Fruit fly (Drosophila melanogaster): ENCODE data around the gene CG13004.

CG13004 gene

DNA sequence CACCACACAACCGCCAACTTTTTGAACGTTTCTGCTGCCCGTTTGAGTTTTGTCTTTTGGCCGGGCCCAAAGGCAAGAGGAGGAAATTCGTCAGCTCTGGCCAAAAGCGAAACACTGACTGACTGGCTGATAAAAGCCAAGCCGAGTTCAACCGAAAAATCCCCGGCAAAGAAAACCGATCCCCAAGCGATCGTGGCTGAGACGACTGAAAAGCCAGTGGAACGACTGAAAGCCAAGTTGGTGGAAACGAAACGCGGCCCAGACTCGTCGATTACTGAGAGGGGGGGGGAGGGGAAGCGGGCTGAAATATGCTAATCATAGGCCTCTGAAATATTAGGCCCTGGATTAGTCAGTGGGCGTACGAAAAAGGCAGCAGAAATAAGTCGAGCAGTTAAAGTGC lies 41.1 kb upstream of the CG13004 start, which contains the start of gene CG13003:
Gene CG13003 (minus strand): TSS at position 120 of the 400 bp plus-strand sequence.
- TF ChIP-seq Sp1 (GFP tag; optimal IDR thresholded peaks at IDR 0.05): no peak
- no peak for TF ChIP-seq Rel (GFP tag; optimal IDR thresholded peaks at IDR 0.05)
- TF ChIP-seq Rel (tag; optimal IDR thresholded peaks at IDR 0.05): peak; percentile 87

DNA sequence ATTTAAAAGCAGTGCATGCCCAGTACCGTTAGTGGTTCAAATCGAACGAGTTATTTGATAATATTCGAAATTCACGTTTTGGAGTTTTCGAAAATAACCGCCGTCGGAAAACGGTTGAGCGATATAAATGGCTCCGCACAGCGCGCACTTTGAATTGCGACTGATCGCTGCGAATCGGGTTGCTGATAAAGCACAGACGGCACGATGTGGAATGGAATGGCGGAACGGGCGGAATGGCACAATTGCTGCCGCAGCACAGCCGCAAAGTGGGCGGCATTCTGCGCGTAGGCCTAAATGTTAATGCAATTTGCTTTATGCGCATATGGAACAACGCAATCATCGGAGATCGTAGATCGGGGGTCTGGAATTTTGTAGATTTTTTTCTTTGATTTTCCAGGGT lies 39.4 kb upstream of the CG13004 start:
- TF ChIP-seq OdsH (GFP tag; optimal IDR thresholded peaks at IDR 0.05): no peak
- TF ChIP-seq Abd-B (GFP tag; optimal IDR thresholded peaks at IDR 0.05): no peak
- TF ChIP-seq brk (GFP tag; optimal IDR thresholded peaks at IDR 0.05): no peak
- no peak for TF ChIP-seq Dif (GFP tag; optimal IDR thresholded peaks at IDR 0.05; ENCODE audit: partially characterized antibody)
- no peak for TF ChIP-seq h (GFP tag; optimal IDR thresholded peaks at IDR 0.05)
- no peak for TF ChIP-seq dmrt93B (GFP tag; optimal IDR thresholded peaks at IDR 0.05)
- no peak for TF ChIP-seq CrebA (GFP tag; optimal IDR thresholded peaks at IDR 0.05; ENCODE audit: borderline replicate concordance)
- TF ChIP-seq Hr83 (GFP tag; optimal IDR thresholded peaks at IDR 0.05; ENCODE audit: poor library complexity, severe bottlenecking): no peak
- TF ChIP-seq pan (optimal IDR thresholded peaks at IDR 0.05): no peak
- TF ChIP-seq Dfd (GFP tag; optimal IDR thresholded peaks at IDR 0.05): no peak
- no peak for TF ChIP-seq Vsx2 (GFP tag; optimal IDR thresholded peaks at IDR 0.05; ENCODE audit: partially characterized antibody)
- TF ChIP-seq lola (GFP tag; optimal IDR thresholded peaks at IDR 0.05): no peak
- no peak for TF ChIP-seq sv (GFP tag; optimal IDR thresholded peaks at IDR 0.05)

DNA sequence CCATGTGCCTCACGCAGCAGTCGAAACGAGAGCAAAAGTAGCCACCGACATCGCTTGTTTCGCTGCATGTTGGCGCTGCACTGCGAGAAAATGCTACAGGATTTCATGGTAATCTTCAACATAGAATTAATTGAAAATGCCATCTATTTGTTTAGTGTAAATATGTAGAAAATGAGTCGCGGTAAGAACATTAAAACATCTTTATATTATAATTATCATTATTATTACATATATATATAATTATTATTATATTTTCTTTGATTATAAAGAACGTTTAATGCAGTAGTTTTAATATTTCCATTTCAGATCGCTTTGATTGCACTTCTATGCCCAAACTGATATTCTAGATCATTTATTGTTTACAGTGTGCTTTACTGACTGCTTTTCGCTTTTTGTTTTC lies 37.7 kb upstream of the CG13004 start:
- TF ChIP-seq HLH106 (tag; optimal IDR thresholded peaks at IDR 0.05) (peak; percentile 23), Sp1 (GFP tag; optimal IDR thresholded peaks at IDR 0.05) (peak; percentile 33), psq (GFP tag; optimal IDR thresholded peaks at IDR 0.05) (peak; percentile 19), Abd-B (GFP tag; optimal IDR thresholded peaks at IDR 0.05) (no peak), dmrt93B (GFP tag; optimal IDR thresholded peaks at IDR 0.05) (peak; percentile 12)

DNA sequence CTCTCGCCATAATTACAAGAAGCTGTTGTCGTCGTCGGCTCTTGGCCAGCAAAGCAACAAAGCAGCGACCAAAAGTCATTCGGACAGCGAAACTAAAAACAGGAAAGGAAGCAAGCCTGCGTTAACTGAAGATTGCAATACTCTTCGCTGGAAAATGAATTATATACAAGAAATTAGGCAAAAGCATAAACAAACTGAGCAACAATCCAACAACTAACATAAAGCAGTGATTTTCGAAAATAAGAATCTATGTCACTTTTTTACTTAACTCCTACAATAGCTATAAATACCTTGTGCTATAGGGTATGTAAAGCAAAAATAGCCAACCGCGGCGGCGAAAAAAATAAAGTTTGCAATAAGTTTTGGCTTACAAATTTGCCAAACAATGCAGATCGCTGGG lies 36.5 kb upstream of the CG13004 start:
- TF ChIP-seq Hr78 (GFP tag; optimal IDR thresholded peaks at IDR 0.05): no peak
- TF ChIP-seq dsf (GFP tag; optimal IDR thresholded peaks at IDR 0.05; ENCODE audit: borderline replicate concordance): no peak
- no peak for TF ChIP-seq Sp1 (GFP tag; optimal IDR thresholded peaks at IDR 0.05)
- no peak for TF ChIP-seq sv (GFP tag; optimal IDR thresholded peaks at IDR 0.05)
- TF ChIP-seq Abd-B (GFP tag; optimal IDR thresholded peaks at IDR 0.05): no peak
- TF ChIP-seq Jra (GFP tag; optimal IDR thresholded peaks at IDR 0.05): no peak
- TF ChIP-seq pan (optimal IDR thresholded peaks at IDR 0.05): no peak
- no peak for TF ChIP-seq CG9705 (GFP tag; optimal IDR thresholded peaks at IDR 0.05)
- TF ChIP-seq psq (GFP tag; optimal IDR thresholded peaks at IDR 0.05): no peak
- no peak for TF ChIP-seq Dif (GFP tag; optimal IDR thresholded peaks at IDR 0.05; ENCODE audit: partially characterized antibody)
- no peak for TF ChIP-seq Myc (optimal IDR thresholded peaks at IDR 0.05)
- no peak for TF ChIP-seq brk (GFP tag; optimal IDR thresholded peaks at IDR 0.05)
- TF ChIP-seq Mio (GFP tag; optimal IDR thresholded peaks at IDR 0.05): no peak
- peak; percentile 34 for TF ChIP-seq OdsH (GFP tag; optimal IDR thresholded peaks at IDR 0.05)
- no peak for TF ChIP-seq lola (GFP tag; optimal IDR thresholded peaks at IDR 0.05)
- TF ChIP-seq CrebA (GFP tag; optimal IDR thresholded peaks at IDR 0.05; ENCODE audit: borderline replicate concordance): no peak
- peak; percentile 55 for TF ChIP-seq fru (GFP tag; optimal IDR thresholded peaks at IDR 0.05)
- TF ChIP-seq Rel (GFP tag; optimal IDR thresholded peaks at IDR 0.05): no peak
- TF ChIP-seq Rel (tag; optimal IDR thresholded peaks at IDR 0.05): no peak
- peak; percentile 41 for TF ChIP-seq ey (GFP tag; optimal IDR thresholded peaks at IDR 0.05)
- TF ChIP-seq Hr83 (GFP tag; optimal IDR thresholded peaks at IDR 0.05; ENCODE audit: poor library complexity, severe bottlenecking): no peak
- no peak for TF ChIP-seq sage (GFP tag; optimal IDR thresholded peaks at IDR 0.05)
- TF ChIP-seq Dfd (GFP tag; optimal IDR thresholded peaks at IDR 0.05): no peak
- TF ChIP-seq h (GFP tag; optimal IDR thresholded peaks at IDR 0.05): peak; percentile 29
- TF ChIP-seq foxo (GFP tag; optimal IDR thresholded peaks at IDR 0.05): peak in 1 of 2 experiments; percentile 14
- no peak for TF ChIP-seq jim (GFP tag; optimal IDR thresholded peaks at IDR 0.05)
- no peak for TF ChIP-seq usp (GFP tag; optimal IDR thresholded peaks at IDR 0.05)
- TF ChIP-seq tai (GFP tag; optimal IDR thresholded peaks at IDR 0.05): no peak
- no peak for TF ChIP-seq dmrt93B (GFP tag; optimal IDR thresholded peaks at IDR 0.05)
- no peak for TF ChIP-seq dl (GFP tag; optimal IDR thresholded peaks at IDR 0.05; ENCODE audit: insufficient read depth in 1 of 2, partially characterized antibody in 2 of 2)
- peak; percentile 18 for TF ChIP-seq HLH106 (tag; optimal IDR thresholded peaks at IDR 0.05)
- TF ChIP-seq CG32264 (GFP tag; optimal IDR thresholded peaks at IDR 0.05): no peak
- no peak for TF ChIP-seq woc (GFP tag; optimal IDR thresholded peaks at IDR 0.05)
- TF ChIP-seq rgr (GFP tag; optimal IDR thresholded peaks at IDR 0.05): no peak
- TF ChIP-seq Vsx2 (GFP tag; optimal IDR thresholded peaks at IDR 0.05; ENCODE audit: partially characterized antibody): no peak
- no peak for TF ChIP-seq Hnf4 (GFP tag; optimal IDR thresholded peaks at IDR 0.05)
- no peak for TF ChIP-seq N (GFP tag; optimal IDR thresholded peaks at IDR 0.05)
- peak; percentile 23 for TF ChIP-seq br (GFP tag; optimal IDR thresholded peaks at IDR 0.05)
- no peak for TF ChIP-seq GATAd (GFP tag; optimal IDR thresholded peaks at IDR 0.05)
